Fruit fly (Drosophila melanogaster): ENCODE measurements around the gene caps.

DNA sequence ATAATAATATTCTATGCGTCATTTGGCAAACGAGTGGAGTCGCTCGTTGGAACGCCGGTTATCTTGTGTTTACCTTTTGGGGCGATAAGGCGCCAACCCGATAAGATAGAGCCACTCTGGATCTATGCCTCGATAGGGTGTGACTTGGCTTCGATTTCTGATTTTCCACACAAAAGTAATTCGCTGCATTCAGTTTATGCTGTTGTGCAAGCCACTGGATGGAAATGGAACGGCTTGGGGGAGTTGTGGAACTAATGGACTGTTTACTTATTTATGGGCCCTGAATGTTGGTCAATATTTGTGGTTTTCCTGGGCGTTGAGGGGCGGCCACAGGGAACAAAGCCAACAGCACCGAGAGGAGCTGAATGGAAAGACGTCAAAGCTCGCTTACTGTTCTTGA is 4.3 kb downstream of the caps start:
- TF ChIP-seq CG8478 (optimal IDR thresholded peaks at IDR 0.05) (no peak), CTCF (optimal IDR thresholded peaks at IDR 0.05) (no peak)

Data from S2 (cell line).